Worm (Caenorhabditis elegans) whole organism, L1 larva: ENCODE measurements around the gene lin-14.

Experiments
- blmp-1 ChIP-seq: fragments of 150-350 bp; optimal IDR thresholded peaks from 2 replicates; lab custom pipeline; 2014; ENCODE audit warnings: missing biosample characterization, missing genetic modification characterization
- dsc-1 ChIP-seq: sonication (generic microtip); optimal IDR thresholded peaks from 2 replicates; lab custom pipeline; 2016; ENCODE audit warnings: mild to moderate bottlenecking, missing genetic modification characterization, missing compliant biosample characterization
- hpl-2 ChIP-seq: fragments of 150-350 bp; optimal IDR thresholded peaks from 2 replicates; lab custom pipeline; 2014; ENCODE audit warnings: missing biosample characterization, missing genetic modification reagents, missing genetic modification characterization
- unc-62 ChIP-seq: fragments of 150-350 bp; optimal IDR thresholded peaks from 2 replicates; lab custom pipeline; 2014; ENCODE audit warnings: missing biosample characterization, missing genetic modification reagents, missing genetic modification characterization
- zag-1 ChIP-seq: fragments of 150-350 bp; optimal IDR thresholded peaks from 2 replicates; lab custom pipeline; 2014; ENCODE audit warnings: missing biosample characterization, missing genetic modification characterization
- ztf-11 ChIP-seq, 2 experiments: sonication (generic microtip); optimal IDR thresholded peaks; 2 replicates each; lab custom pipeline; 2016 to 2017; ENCODE audit warnings: missing genetic modification characterization in 2 of 2, missing biosample characterization in 1 of 2, missing compliant biosample characterization in 1 of 2

- TF ChIP-seq blmp-1 (no peak), dsc-1 (tag; lab: Kevin White, UChicago) (no peak), ztf-11 (tag; optimal IDR thresholded peaks at IDR 0.05; lab: Kevin White, UChicago) (no peak), hpl-2 (GFP tag; lab: Kevin White, UChicago) (no peak), zag-1 (tag; lab: Kevin White, UChicago) (no peak), unc-62 (no peak)
Measured at ce11 chrX:11474605-11475385, 9.4 kb downstream of the lin-14 start.
